Worm (Caenorhabditis elegans) whole organism, L4/young adult: ENCODE results near the gene lido-7.

Experiments used
- W03F9.2 ChIP-seq: fragments of 150-350 bp; optimal IDR thresholded peaks from 2 replicates; lab custom pipeline; 2014; ENCODE audit warnings: missing biosample characterization, missing genetic modification characterization
- dao-5 ChIP-seq: sonication (generic microtip); optimal IDR thresholded peaks from 2 replicates; lab custom pipeline; 2016; ENCODE audit warnings: missing genotype, missing genetic modification characterization, moderate library complexity, missing compliant biosample characterization
- him-1 ChIP-seq: sonication (generic microtip); optimal IDR thresholded peaks from 2 replicates; lab custom pipeline; 2016; ENCODE audit warnings: missing genotype, missing genetic modification reagents, missing genetic modification characterization, missing compliant biosample characterization

DNA sequence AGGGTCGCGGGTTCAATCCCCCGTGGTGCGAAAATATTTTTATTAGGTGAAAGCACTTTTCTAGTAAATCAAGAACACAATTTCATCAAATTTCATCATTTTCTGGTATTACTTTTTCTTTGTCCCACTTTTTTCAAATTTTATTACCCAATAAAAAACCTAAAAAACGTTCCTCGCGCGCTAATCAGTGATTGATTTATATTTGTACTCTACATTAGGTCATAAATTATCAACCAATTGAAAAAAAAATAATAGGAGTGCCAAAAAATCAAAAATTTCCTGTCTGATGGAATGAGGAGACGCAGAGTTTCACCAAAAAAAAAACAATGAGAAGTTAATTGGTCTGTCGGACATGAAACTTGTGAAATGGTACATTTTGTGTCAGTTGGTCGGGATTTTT, 36.6 kb downstream of the lido-7 start:
- TF ChIP-seq him-1 (tag; lab: Kevin White, UChicago) (no peak), W03F9.2 (tag; lab: Kevin White, UChicago) (no peak), dao-5 (tag; lab: Kevin White, UChicago) (no peak)
